Worm (Caenorhabditis elegans) whole organism, L4 larva: ENCODE results near the gene idpp-15.

ENCODE experiments used
- D1046.2 ChIP-seq: fragments of 200-800 bp; sonication (Bioruptor generic); IDR thresholded peaks from 2 replicates; pipeline ENCODE4 v1.3.6; 2022; ENCODE audit warnings: missing genetic modification characterization, missing compliant biosample characterization
- F10B5.3 ChIP-seq: sonication (generic microtip); optimal IDR thresholded peaks from 2 replicates; lab custom pipeline; 2016; ENCODE audit warnings: mild to moderate bottlenecking, missing genetic modification characterization, missing compliant biosample characterization
- Y48G9A.11 ChIP-seq: fragments of 200-800 bp; sonication (Bioruptor generic); IDR thresholded peaks from 2 replicates; pipeline ENCODE4 v1.3.6; 2022; ENCODE audit warnings: missing genetic modification reagents, missing genetic modification characterization, missing compliant biosample characterization
- Y5F2A.4 ChIP-seq: fragments of 200-800 bp; sonication (Bioruptor generic); optimal IDR thresholded peaks from 2 replicates; lab custom pipeline; 2018; ENCODE audit warnings: mild to moderate bottlenecking, missing genetic modification characterization, missing compliant biosample characterization
- ZK337.2 ChIP-seq: fragments of 200-800 bp; sonication (Bioruptor generic); IDR thresholded peaks from 2 replicates; pipeline ENCODE4 v1.3.6; 2022; ENCODE audit warnings: missing genetic modification reagents, missing genetic modification characterization, missing compliant biosample characterization
- ZK546.5 ChIP-seq, 2 experiments: sonication (generic microtip); optimal IDR thresholded peaks; 2 replicates each; lab custom pipeline; 2017; ENCODE audit warnings: missing biosample characterization in 2 of 2, missing genetic modification characterization in 2 of 2
- daf-16 ChIP-seq, 3 experiments: sonication (generic microtip); optimal IDR thresholded peaks; 2 replicates each; lab custom pipeline; 2016 to 2017; ENCODE audit warnings: missing genetic modification characterization in 3 of 3, missing genetic modification reagents in 3 of 3, mild to moderate bottlenecking in 2 of 3, missing compliant biosample characterization in 2 of 3, missing biosample characterization in 1 of 3, moderate library complexity in 1 of 3
- daf-19 ChIP-seq: fragments of 200-800 bp; sonication (Bioruptor generic); conservative IDR thresholded peaks from 2 replicates; pipeline ENCODE4 v1.3.6; 2022; ENCODE audit warnings: missing genetic modification characterization, missing compliant biosample characterization
- fkh-10 ChIP-seq: fragments of 150-350 bp; optimal IDR thresholded peaks from 2 replicates; lab custom pipeline; 2014; ENCODE audit warnings: missing biosample characterization, missing genetic modification reagents, missing genetic modification characterization
- hlh-11 ChIP-seq: fragments of 200-800 bp; sonication (Bioruptor generic); optimal IDR thresholded peaks from 2 replicates; lab custom pipeline; 2018; ENCODE audit warnings: mild to moderate bottlenecking, missing genetic modification characterization, missing compliant biosample characterization
- jun-1 ChIP-seq: fragments of 150-350 bp; optimal IDR thresholded peaks from 2 replicates; lab custom pipeline; 2014; ENCODE audit warnings: missing biosample characterization, missing genetic modification reagents, missing genetic modification characterization
- lim-7 ChIP-seq: fragments of 200-800 bp; sonication (Bioruptor generic); IDR thresholded peaks from 2 replicates; pipeline ENCODE4 v1.3.6; 2022; ENCODE audit warnings: missing genetic modification characterization, missing compliant biosample characterization
- lin-13 ChIP-seq: fragments of 150-350 bp; optimal IDR thresholded peaks from 2 replicates; lab custom pipeline; 2014; ENCODE audit warnings: missing biosample characterization, missing genetic modification reagents, missing genetic modification characterization
- lin-29 ChIP-seq: fragments of 200-800 bp; sonication (Bioruptor generic); IDR thresholded peaks from 2 replicates; pipeline ENCODE4 v1.3.6; 2022; ENCODE audit warnings: missing genetic modification reagents, missing genetic modification characterization, missing compliant biosample characterization
- lir-3 ChIP-seq: sonication (generic microtip); optimal IDR thresholded peaks from 2 replicates; lab custom pipeline; 2016; ENCODE audit warnings: mild to moderate bottlenecking, missing genetic modification characterization, missing compliant biosample characterization
- lsy-2 ChIP-seq, 2 experiments: fragments of 150-350 bp in 1 of 2; sonication (generic microtip) in 1 of 2; optimal IDR thresholded peaks; 2 replicates each; lab custom pipeline; 2014 to 2017; ENCODE audit warnings: missing biosample characterization in 2 of 2, missing genetic modification characterization in 2 of 2
- mdl-1 ChIP-seq, 2 experiments: fragments of 150-350 bp in 1 of 2; sonication (generic microtip) in 1 of 2; optimal IDR thresholded peaks; 2 replicates each; lab custom pipeline; 2014 to 2017; ENCODE audit warnings: missing biosample characterization in 2 of 2, missing genetic modification characterization in 2 of 2
- mdt-29 ChIP-seq: fragments of 200-800 bp; sonication (Bioruptor generic); IDR thresholded peaks from 2 replicates; pipeline ENCODE4 v1.3.6; 2022; ENCODE audit warnings: missing genetic modification reagents, missing genetic modification characterization, missing compliant biosample characterization
- mxl-2 ChIP-seq: fragments of 200-800 bp; sonication (Bioruptor generic); conservative IDR thresholded peaks from 2 replicates; pipeline ENCODE4 v1.3.6; 2022; ENCODE audit warnings: missing genetic modification reagents, missing genetic modification characterization, missing compliant biosample characterization
- nhr-10 ChIP-seq: fragments of 150-350 bp; optimal IDR thresholded peaks from 2 replicates; lab custom pipeline; 2014; ENCODE audit warnings: missing biosample characterization, missing genetic modification characterization
- nhr-11 ChIP-seq: fragments of 150-350 bp; optimal IDR thresholded peaks from 2 replicates; lab custom pipeline; 2014; ENCODE audit warnings: missing biosample characterization, missing genetic modification characterization
- nhr-237 ChIP-seq: sonication (generic microtip); optimal IDR thresholded peaks from 2 replicates; lab custom pipeline; 2017; ENCODE audit warnings: missing biosample characterization, missing genetic modification characterization
- nhr-28 ChIP-seq: fragments of 150-350 bp; optimal IDR thresholded peaks from 2 replicates; lab custom pipeline; 2014; ENCODE audit warnings: missing biosample characterization, missing genetic modification characterization
- nhr-42 ChIP-seq: fragments of 200-800 bp; sonication (Bioruptor generic); IDR thresholded peaks from 2 replicates; pipeline ENCODE4 v1.3.6; 2022; ENCODE audit warnings: missing genetic modification characterization, missing compliant biosample characterization
- nhr-48 ChIP-seq: sonication (generic microtip); optimal IDR thresholded peaks from 2 replicates; lab custom pipeline; 2016; ENCODE audit warnings: mild to moderate bottlenecking, missing genetic modification characterization, missing compliant biosample characterization
- set-16 ChIP-seq: fragments of 200-800 bp; sonication (Bioruptor generic); IDR thresholded peaks from 2 replicates; pipeline ENCODE4 v1.3.6; 2022; ENCODE audit warnings: missing genetic modification reagents, missing genetic modification characterization, missing compliant biosample characterization
- snpc-1.2 ChIP-seq: fragments of 200-800 bp; sonication (Bioruptor generic); IDR thresholded peaks from 2 replicates; pipeline ENCODE4 v1.3.6; 2022; ENCODE audit warnings: missing genetic modification reagents, missing genetic modification characterization, missing compliant biosample characterization
- snpc-4 ChIP-seq: fragments of 150-350 bp; optimal IDR thresholded peaks from 2 replicates; lab custom pipeline; 2014; ENCODE audit warnings: missing biosample characterization, missing genetic modification characterization
- spr-1 ChIP-seq: sonication (generic microtip); optimal IDR thresholded peaks from 2 replicates; lab custom pipeline; 2016; ENCODE audit warnings: mild to moderate bottlenecking, missing genetic modification characterization, missing compliant biosample characterization
- tag-97 ChIP-seq: fragments of 200-800 bp; sonication (Bioruptor generic); IDR thresholded peaks from 2 replicates; pipeline ENCODE4 v1.3.6; 2022; ENCODE audit warnings: missing genetic modification characterization, missing compliant biosample characterization
- tra-1 ChIP-seq: fragments of 200-800 bp; sonication (Bioruptor generic); IDR thresholded peaks from 2 replicates; pipeline ENCODE4 v1.3.6; 2022; ENCODE audit warnings: missing genetic modification reagents, missing genetic modification characterization, missing compliant biosample characterization
- unc-130 ChIP-seq: sonication (generic microtip); optimal IDR thresholded peaks from 2 replicates; lab custom pipeline; 2016; ENCODE audit warnings: missing genetic modification reagents, missing genetic modification characterization, missing compliant biosample characterization
- unc-39 ChIP-seq: sonication (generic microtip); optimal IDR thresholded peaks from 2 replicates; lab custom pipeline; 2017; ENCODE audit warnings: missing biosample characterization, missing genetic modification characterization
- unc-62 ChIP-seq, 3 experiments: fragments of 150-350 bp in 1 of 3; sonication (generic microtip); optimal IDR thresholded peaks in 2 of 3; peaks in 1 of 3; 1 replicate in 1 of 3; 2 replicates in 2 of 3; lab custom pipeline; 2014 to 2017; ENCODE audit warnings: missing biosample characterization in 3 of 3, missing genetic modification characterization in 3 of 3, missing genetic modification reagents in 3 of 3, missing genotype in 1 of 3
- ztf-11 ChIP-seq: fragments of 150-350 bp; optimal IDR thresholded peaks from 2 replicates; lab custom pipeline; 2014; ENCODE audit warnings: missing biosample characterization, missing genetic modification characterization

idpp-15 gene

DNA sequence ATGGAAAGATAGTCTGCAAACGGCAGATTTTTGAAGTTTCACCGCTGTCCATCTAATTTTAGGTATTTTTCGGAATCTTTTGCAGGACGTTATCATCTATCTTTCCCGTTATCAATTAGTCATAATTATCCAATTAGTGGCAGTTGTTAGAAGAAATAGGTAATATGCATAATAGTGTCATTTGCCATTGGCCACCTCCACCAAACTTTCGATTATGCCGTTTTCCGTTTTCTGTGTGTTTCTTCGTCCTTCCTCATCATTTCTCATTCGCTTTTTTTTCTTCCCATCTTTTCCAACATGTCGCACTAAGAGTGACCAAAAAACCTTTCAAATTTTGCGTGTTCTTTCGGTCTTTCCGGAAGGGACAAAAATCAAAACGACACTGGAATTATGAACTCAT is 39.5 kb downstream of the idpp-15 start:
- TF ChIP-seq snpc-1.2 (GFP tag; lab: Robert Waterston, UW) (no peak), ZK546.5 (tag; optimal IDR thresholded peaks at IDR 0.05; lab: Kevin White, UChicago) (no peak), mdl-1 (tag; optimal IDR thresholded peaks at IDR 0.05; lab: Kevin White, UChicago) (no peak), lin-13 (no peak), Y5F2A.4 (GFP tag; lab: Kevin White, UChicago) (no peak), spr-1 (no peak), nhr-48 (tag; lab: Kevin White, UChicago) (no peak), unc-39 (tag; lab: Kevin White, UChicago) (no peak), lim-7 (GFP tag; lab: Robert Waterston, UW) (no peak), fkh-10 (GFP tag; lab: Kevin White, UChicago) (no peak), daf-19 (GFP tag; lab: Robert Waterston, UW) (no peak), jun-1 (no peak)

DNA sequence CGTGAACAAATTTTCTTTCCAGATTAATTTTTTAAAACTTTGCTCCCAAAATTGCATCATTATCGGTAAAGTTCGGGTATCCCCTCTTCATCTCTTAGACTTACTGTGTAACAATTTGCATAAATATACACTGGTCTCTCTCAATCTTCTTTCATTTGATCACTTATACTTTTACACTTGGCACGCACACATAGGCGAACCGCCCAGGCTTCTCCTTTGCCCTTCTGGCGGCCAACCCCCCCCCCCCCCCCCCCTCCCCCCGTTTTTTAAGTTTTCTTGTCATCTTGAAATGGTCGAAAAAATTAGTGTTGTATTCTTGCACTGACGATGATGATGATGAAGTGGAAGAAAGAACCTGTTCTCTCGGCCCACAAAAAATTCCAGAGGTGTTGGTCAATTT is 45.4 kb downstream of the idpp-15 start:
- TF ChIP-seq lsy-2 (tag; optimal IDR thresholded peaks at IDR 0.05; lab: Kevin White, UChicago) (no peak), tag-97 (GFP tag; lab: Robert Waterston, UW) (no peak), daf-16 (GFP tag; optimal IDR thresholded peaks at IDR 0.05; lab: Kevin White, UChicago) (no peak), daf-16 (tag; optimal IDR thresholded peaks at IDR 0.05; lab: Kevin White, UChicago) (no peak), set-16 (GFP tag; lab: Robert Waterston, UW) (peak; percentile 83; the same call in 1 of the 2 replicates), nhr-42 (GFP tag; lab: Robert Waterston, UW) (no peak), D1046.2 (GFP tag; lab: Robert Waterston, UW) (no peak)

DNA sequence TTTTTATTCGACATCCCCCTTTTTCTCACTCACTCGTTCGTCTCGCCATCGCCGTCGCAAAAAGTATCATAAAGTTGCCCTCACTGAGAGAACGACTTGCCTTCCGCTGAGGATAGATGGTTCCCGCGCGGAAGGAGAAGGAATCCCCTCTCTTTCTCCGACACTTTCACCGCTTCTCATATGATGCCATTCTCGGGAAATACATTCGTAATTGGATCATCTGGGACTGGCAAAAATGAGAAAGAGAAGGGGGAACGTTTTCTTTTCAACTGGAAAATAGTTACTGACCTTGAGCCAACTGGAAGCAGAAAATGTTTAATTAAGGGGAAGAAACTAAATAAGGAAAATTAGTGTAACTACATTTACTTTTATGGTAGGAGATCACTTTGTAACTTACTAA is 47.0 kb downstream of the idpp-15 start:
- TF ChIP-seq ZK337.2 (GFP tag; lab: Robert Waterston, UW), result 0 out of 2 replicates have a peak, but pooled peaks have one; percentile 18
- TF ChIP-seq ztf-11 (tag; lab: Kevin White, UChicago), result no peak
- TF ChIP-seq hlh-11 (tag; lab: Kevin White, UChicago), result peak; percentile 13
- no peak for TF ChIP-seq D1046.2 (GFP tag; lab: Robert Waterston, UW)
- TF ChIP-seq tra-1 (GFP tag; lab: Robert Waterston, UW), result no peak

DNA sequence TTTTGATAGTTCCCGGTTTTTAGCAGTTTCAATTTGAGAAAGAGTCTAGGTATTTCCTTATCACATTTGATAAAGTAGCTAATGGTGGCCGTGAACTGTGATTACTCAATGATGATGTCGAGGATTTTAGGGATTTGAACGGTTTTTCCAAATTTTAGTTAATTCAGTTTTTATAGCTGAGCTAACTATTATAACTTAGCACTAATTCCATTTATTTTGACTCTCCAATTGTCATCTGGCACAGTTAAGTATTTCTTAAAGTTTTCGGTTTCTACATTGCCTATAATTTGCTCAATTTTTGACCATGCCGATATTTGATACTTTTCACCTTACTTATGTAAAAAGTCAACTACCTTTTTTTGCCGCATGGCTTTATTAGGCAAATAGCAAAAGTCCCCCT is 48.4 kb downstream of the idpp-15 start:
- TF ChIP-seq unc-62 (GFP tag; optimal IDR thresholded peaks at IDR 0.05 in 1 of 2; lab: Kevin White, UChicago) (peak in 1 of 2 experiments; percentile 90), unc-62 (tag; optimal IDR thresholded peaks at IDR 0.05; lab: Kevin White, UChicago) (no peak), lin-13 (no peak)

DNA sequence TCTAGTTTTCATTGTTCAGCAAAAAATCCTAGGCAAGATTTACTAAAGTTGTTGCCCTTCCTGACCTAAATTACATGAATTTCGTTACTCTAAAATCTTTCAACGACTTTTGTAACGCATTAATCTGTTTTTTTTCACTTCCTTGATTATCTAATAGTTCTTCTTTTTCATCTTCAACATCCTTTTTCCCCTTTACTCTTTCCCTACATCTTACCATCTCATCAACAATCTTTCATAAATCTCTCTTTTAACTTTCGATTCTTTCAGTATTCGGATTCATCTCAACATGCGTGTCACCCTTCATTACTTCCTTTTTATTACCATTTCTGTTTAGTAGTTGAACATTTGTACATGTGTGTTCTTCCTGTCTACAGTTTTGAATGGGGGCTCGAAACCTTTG is 49.0 kb downstream of the idpp-15 start:
- no peak for TF ChIP-seq Y48G9A.11 (GFP tag; lab: Robert Waterston, UW)
- TF ChIP-seq lin-29 (GFP tag; lab: Robert Waterston, UW), result no peak
- TF ChIP-seq mdt-29, result no peak
- TF ChIP-seq unc-130 (GFP tag; lab: Kevin White, UChicago), result no peak
- no peak for TF ChIP-seq lir-3
- no peak for TF ChIP-seq nhr-28 (tag; lab: Kevin White, UChicago)
- no peak for TF ChIP-seq snpc-4 (tag; lab: Kevin White, UChicago)
- TF ChIP-seq nhr-237 (tag; lab: Kevin White, UChicago), result no peak
- TF ChIP-seq lin-13, result no peak
- TF ChIP-seq mxl-2 (GFP tag; lab: Robert Waterston, UW), result no peak
- no peak for TF ChIP-seq nhr-11 (tag; lab: Kevin White, UChicago)
- TF ChIP-seq nhr-10 (tag; lab: Kevin White, UChicago), result no peak
- no peak for TF ChIP-seq tra-1 (GFP tag; lab: Robert Waterston, UW)
- no peak for TF ChIP-seq ZK546.5 (tag; optimal IDR thresholded peaks at IDR 0.05; lab: Kevin White, UChicago)
- TF ChIP-seq F10B5.3 (tag; lab: Kevin White, UChicago), result no peak
- no peak for TF ChIP-seq lim-7 (GFP tag; lab: Robert Waterston, UW)
- TF ChIP-seq, all 104 proteins: peak for 0
